Worm (Caenorhabditis elegans) whole organism, early embryonic: Measurements from ENCODE around the gene cyp-33A1.

ENCODE experiments used
- B0310.2 ChIP-seq: sonication (generic microtip); optimal IDR thresholded peaks from 2 replicates; lab custom pipeline; 2016; ENCODE audit warnings: mild to moderate bottlenecking, missing genetic modification characterization, missing compliant biosample characterization
- F13C5.2 ChIP-seq: sonication (generic microtip); optimal IDR thresholded peaks from 2 replicates; lab custom pipeline; 2017; ENCODE audit warnings: mild to moderate bottlenecking, missing genetic modification characterization, inconsistent platforms, missing compliant biosample characterization
- aly-1 ChIP-seq: sonication (generic microtip); optimal IDR thresholded peaks from 2 replicates; lab custom pipeline; 2016; ENCODE audit warnings: missing genetic modification characterization, missing compliant biosample characterization
- ama-1 ChIP-seq: fragments of 150-350 bp; optimal IDR thresholded peaks from 2 replicates; lab custom pipeline; 2014
- ceh-13 ChIP-seq: fragments of 200-800 bp; sonication (Bioruptor generic); optimal IDR thresholded peaks from 2 replicates; lab custom pipeline; 2018; ENCODE audit warnings: mild to moderate bottlenecking, missing genetic modification characterization, missing compliant biosample characterization
- ceh-36 ChIP-seq: sonication (generic microtip); optimal IDR thresholded peaks from 2 replicates; lab custom pipeline; 2016; ENCODE audit warnings: missing genetic modification characterization, inconsistent platforms, missing compliant biosample characterization
- ets-7 ChIP-seq: sonication (generic microtip); optimal IDR thresholded peaks from 2 replicates; lab custom pipeline; 2016; ENCODE audit warnings: missing genotype, missing genetic modification characterization, missing compliant biosample characterization
- flt-1 ChIP-seq: fragments of 200-800 bp; sonication (Bioruptor generic); IDR thresholded peaks from 2 replicates; pipeline ENCODE4 v1.3.6; 2022; ENCODE audit warnings: missing genetic modification characterization, missing compliant biosample characterization
- hmbx-1 ChIP-seq: sonication (generic microtip); optimal IDR thresholded peaks from 2 replicates; lab custom pipeline; 2016; ENCODE audit warnings: mild to moderate bottlenecking, missing genetic modification characterization, missing compliant biosample characterization
- hmg-4 ChIP-seq: fragments of 200-800 bp; sonication (Bioruptor generic); optimal IDR thresholded peaks from 2 replicates; lab custom pipeline; 2018; ENCODE audit warnings: mild to moderate bottlenecking, missing genetic modification characterization, missing compliant biosample characterization
- hnd-1 ChIP-seq: sonication (generic microtip); optimal IDR thresholded peaks from 2 replicates; lab custom pipeline; 2016; ENCODE audit warnings: missing genetic modification characterization, missing compliant biosample characterization
- pes-1 ChIP-seq: fragments of 200-800 bp; sonication (Bioruptor generic); IDR thresholded peaks from 2 replicates; pipeline ENCODE4 v1.3.6; 2022; ENCODE audit warnings: missing genetic modification reagents, missing genetic modification characterization, missing compliant biosample characterization
- scrt-1 ChIP-seq: fragments of 200-800 bp; sonication (Bioruptor generic); IDR thresholded peaks from 2 replicates; pipeline ENCODE4 v1.3.6; 2022; ENCODE audit warnings: missing genetic modification characterization, missing compliant biosample characterization
- sea-1 ChIP-seq: fragments of 200-800 bp; sonication (Bioruptor generic); conservative IDR thresholded peaks from 2 replicates; pipeline ENCODE4 v1.3.6; 2022; ENCODE audit warnings: missing genetic modification characterization, missing compliant biosample characterization
- tbx-11 ChIP-seq: fragments of 200-800 bp; sonication (Bioruptor generic); IDR thresholded peaks from 2 replicates; pipeline ENCODE4 v1.3.6; 2022; ENCODE audit warnings: missing genetic modification characterization, missing compliant biosample characterization
- tbx-37 ChIP-seq: fragments of 200-800 bp; sonication (Bioruptor generic); conservative IDR thresholded peaks from 2 replicates; pipeline ENCODE4 v1.3.6; 2022; ENCODE audit warnings: missing genetic modification reagents, missing genetic modification characterization, missing compliant biosample characterization
- tra-4 ChIP-seq: sonication (generic microtip); optimal IDR thresholded peaks from 2 replicates; lab custom pipeline; 2017; ENCODE audit warnings: missing genetic modification characterization, missing compliant biosample characterization

The cyp-33A1 gene

DNA sequence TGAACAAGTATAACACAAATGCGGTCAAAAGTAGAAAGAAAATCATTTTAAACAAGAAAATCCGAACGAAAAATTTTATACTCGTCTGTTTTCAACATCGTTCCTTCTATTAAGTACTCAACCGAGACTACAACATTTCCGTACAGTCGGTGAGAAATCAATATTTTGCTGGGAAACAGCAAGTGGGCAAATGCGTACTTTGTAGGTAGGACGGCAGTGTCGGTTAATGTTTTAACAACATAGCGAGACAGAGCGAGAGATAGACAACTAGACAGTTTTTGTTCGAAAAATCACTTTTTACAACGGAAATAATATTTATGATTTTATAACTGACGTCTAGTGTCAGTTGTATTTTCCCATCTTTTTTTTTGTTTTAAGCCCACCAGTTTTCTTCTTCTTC is at the start of gene cyp-33A1:
TSS of gene cyp-33A1 (minus strand) at position 72 of the 400 bp plus-strand sequence.
- TF ChIP-seq aly-1 (tag; lab: Kevin White, UChicago) (no peak), B0310.2 (tag; lab: Kevin White, UChicago) (no peak), tbx-11 (no peak), F13C5.2 (tag; lab: Kevin White, UChicago) (no peak), scrt-1 (GFP tag; lab: Robert Waterston, UW) (no peak), pes-1 (GFP tag; lab: Robert Waterston, UW) (no peak), hmbx-1 (no peak), tra-4 (tag; lab: Kevin White, UChicago) (no peak), tbx-37 (no peak), ets-7 (no peak), ama-1 (lab: Kevin White, UChicago) (no peak), flt-1 (GFP tag; lab: Robert Waterston, UW) (no peak), hnd-1 (tag; lab: Kevin White, UChicago) (no peak), hmg-4 (GFP tag; lab: Kevin White, UChicago) (no peak), ceh-36 (tag; lab: Kevin White, UChicago) (no peak), sea-1 (no peak), ceh-13 (no peak)

ce11 chrV:7730488-7730887 is 49.2 kb upstream of the cyp-33A1 start:
- TF ChIP-seq hmg-4 (GFP tag; lab: Kevin White, UChicago) (no peak), ama-1 (lab: Kevin White, UChicago) (no peak), sea-1 (no peak), F13C5.2 (tag; lab: Kevin White, UChicago) (no peak), tbx-37 (0 out of 2 replicates have a peak, but pooled peaks have one; percentile 18), tra-4 (tag; lab: Kevin White, UChicago) (no peak), B0310.2 (tag; lab: Kevin White, UChicago) (peak; percentile 8), tbx-11 (no peak), flt-1 (GFP tag; lab: Robert Waterston, UW) (no peak), aly-1 (tag; lab: Kevin White, UChicago) (no peak), pes-1 (GFP tag; lab: Robert Waterston, UW) (peak; percentile 37; the same call in 1 of the 2 replicates), scrt-1 (GFP tag; lab: Robert Waterston, UW) (no peak), ceh-13 (no peak), ets-7 (no peak), ceh-36 (tag; lab: Kevin White, UChicago) (peak; percentile 25), hmbx-1 (no peak), hnd-1 (tag; lab: Kevin White, UChicago) (no peak)

- no peak for TF ChIP-seq ets-7
- no peak for TF ChIP-seq pes-1 (GFP tag; lab: Robert Waterston, UW)
- TF ChIP-seq ceh-13: no peak
- TF ChIP-seq ama-1 (lab: Kevin White, UChicago): no peak
- no peak for TF ChIP-seq tbx-11
- TF ChIP-seq F13C5.2 (tag; lab: Kevin White, UChicago): no peak
- no peak for TF ChIP-seq sea-1
- TF ChIP-seq hmg-4 (GFP tag; lab: Kevin White, UChicago): no peak
- no peak for TF ChIP-seq ceh-36 (tag; lab: Kevin White, UChicago)
- no peak for TF ChIP-seq hnd-1 (tag; lab: Kevin White, UChicago)
- TF ChIP-seq flt-1 (GFP tag; lab: Robert Waterston, UW): no peak
- TF ChIP-seq scrt-1 (GFP tag; lab: Robert Waterston, UW): no peak
- no peak for TF ChIP-seq tbx-37
- TF ChIP-seq hmbx-1: no peak
- no peak for TF ChIP-seq aly-1 (tag; lab: Kevin White, UChicago)
- no peak for TF ChIP-seq B0310.2 (tag; lab: Kevin White, UChicago)
- no peak for TF ChIP-seq tra-4 (tag; lab: Kevin White, UChicago)
Observed at ce11 chrV:7728679-7729027, 47.4 kb upstream of the cyp-33A1 start, which contains the start of gene Y97E10C.1. TSS of gene Y97E10C.1 (plus strand) at chrV:7728879.

ce11 chrV:7728003-7728678 is 46.9 kb upstream of the cyp-33A1 start:
- no peak for TF ChIP-seq ceh-13
- no peak for TF ChIP-seq hmg-4 (GFP tag; lab: Kevin White, UChicago)
- TF ChIP-seq tbx-37: no peak
- no peak for TF ChIP-seq scrt-1 (GFP tag; lab: Robert Waterston, UW)
- TF ChIP-seq hnd-1 (tag; lab: Kevin White, UChicago): no peak
- TF ChIP-seq flt-1 (GFP tag; lab: Robert Waterston, UW): no peak
- TF ChIP-seq ceh-36 (tag; lab: Kevin White, UChicago): no peak
- TF ChIP-seq aly-1 (tag; lab: Kevin White, UChicago): no peak
- TF ChIP-seq hmbx-1: no peak
- no peak for TF ChIP-seq tbx-11
- TF ChIP-seq ets-7: no peak
- TF ChIP-seq B0310.2 (tag; lab: Kevin White, UChicago): no peak
- TF ChIP-seq ama-1 (lab: Kevin White, UChicago): no peak
- no peak for TF ChIP-seq sea-1
- no peak for TF ChIP-seq tra-4 (tag; lab: Kevin White, UChicago)

DNA sequence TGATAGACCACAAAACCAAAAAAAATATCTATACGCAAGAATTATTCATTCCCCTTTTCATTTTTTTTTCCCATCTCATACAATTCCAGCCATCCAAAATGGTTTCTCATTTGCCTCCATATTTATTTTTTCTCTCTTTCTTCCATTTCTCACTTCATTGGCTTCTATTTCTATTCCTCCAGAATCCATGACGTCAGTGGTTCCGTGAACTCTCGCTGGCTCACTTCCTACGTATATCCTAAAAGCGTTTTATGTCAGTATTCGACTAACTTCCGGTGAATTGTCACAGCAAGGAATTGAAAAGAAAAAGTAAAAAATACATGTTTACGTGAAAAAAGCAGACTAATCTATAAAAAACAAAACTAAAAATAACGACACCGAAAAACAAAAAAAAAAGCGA is 45.7 kb upstream of the cyp-33A1 start:
- TF ChIP-seq scrt-1 (GFP tag; lab: Robert Waterston, UW) (no peak), flt-1 (GFP tag; lab: Robert Waterston, UW) (no peak), ceh-36 (tag; lab: Kevin White, UChicago) (no peak), tra-4 (tag; lab: Kevin White, UChicago) (no peak), hnd-1 (tag; lab: Kevin White, UChicago) (no peak), sea-1 (no peak), tbx-37 (no peak), ceh-13 (no peak), aly-1 (tag; lab: Kevin White, UChicago) (no peak), F13C5.2 (tag; lab: Kevin White, UChicago) (no peak), B0310.2 (tag; lab: Kevin White, UChicago) (no peak)

ce11 chrV:7726202-7726601 is 44.9 kb upstream of the cyp-33A1 start:
- TF ChIP-seq F13C5.2 (tag; lab: Kevin White, UChicago): no peak
- TF ChIP-seq flt-1 (GFP tag; lab: Robert Waterston, UW): no peak
- TF ChIP-seq scrt-1 (GFP tag; lab: Robert Waterston, UW): no peak
- no peak for TF ChIP-seq hmbx-1
- TF ChIP-seq hmg-4 (GFP tag; lab: Kevin White, UChicago): no peak
- TF ChIP-seq pes-1 (GFP tag; lab: Robert Waterston, UW): no peak
- no peak for TF ChIP-seq ceh-36 (tag; lab: Kevin White, UChicago)
- no peak for TF ChIP-seq B0310.2 (tag; lab: Kevin White, UChicago)
- no peak for TF ChIP-seq aly-1 (tag; lab: Kevin White, UChicago)
- no peak for TF ChIP-seq hnd-1 (tag; lab: Kevin White, UChicago)
